Worm (Caenorhabditis elegans) whole organism, midembryonic: ENCODE data around the gene K07G6.1.
A peak's percentile ranks its signal among the peaks of the same experiment; 100 is the strongest.

Source experiments
- T22C8.4 ChIP-seq: fragments of 200-800 bp; sonication (Bioruptor generic); IDR thresholded peaks from 2 replicates; pipeline ENCODE4 v1.3.6; 2022; ENCODE audit warnings: missing genetic modification characterization, missing compliant biosample characterization
- cog-1 ChIP-seq: sonication (generic microtip); optimal IDR thresholded peaks from 2 replicates; lab custom pipeline; 2016; ENCODE audit warnings: missing genetic modification characterization, missing compliant biosample characterization
- flt-1 ChIP-seq: fragments of 200-800 bp; sonication (Bioruptor generic); IDR thresholded peaks from 2 replicates; pipeline ENCODE4 v1.3.6; 2022; ENCODE audit warnings: missing genetic modification characterization, missing compliant biosample characterization
- klf-2 ChIP-seq: fragments of 200-800 bp; sonication (Bioruptor generic); conservative IDR thresholded peaks from 2 replicates; pipeline ENCODE4 v1.3.6; 2022; ENCODE audit warnings: missing genetic modification reagents, missing genetic modification characterization, missing compliant biosample characterization
- med-1 ChIP-seq: sonication (generic microtip); optimal IDR thresholded peaks from 2 replicates; lab custom pipeline; 2017; ENCODE audit warnings: missing genetic modification characterization, mild to moderate bottlenecking, missing compliant biosample characterization, antibody characterized with exemption, missing genetic modification reagents; ENCODE audit not compliant: insufficient read depth
- ref-1 ChIP-seq: fragments of 200-800 bp; sonication (Bioruptor generic); conservative IDR thresholded peaks from 2 replicates; pipeline ENCODE4 v1.3.6; 2022; ENCODE audit warnings: missing genetic modification reagents, missing genetic modification characterization, missing compliant biosample characterization
- tab-1 ChIP-seq: fragments of 200-800 bp; sonication (Bioruptor generic); IDR thresholded peaks from 2 replicates; pipeline ENCODE4 v1.3.6; 2022; ENCODE audit warnings: missing genetic modification characterization, missing compliant biosample characterization
- ztf-23 ChIP-seq: fragments of 200-800 bp; sonication (Bioruptor generic); IDR thresholded peaks from 2 replicates; pipeline ENCODE4 v1.3.6; 2022; ENCODE audit warnings: missing genetic modification reagents, missing genetic modification characterization, missing compliant biosample characterization
- ztf-29 ChIP-seq: fragments of 200-800 bp; sonication (Bioruptor generic); IDR thresholded peaks from 2 replicates; pipeline ENCODE4 v1.3.6; 2022; ENCODE audit warnings: missing genetic modification reagents, missing genetic modification characterization, missing compliant biosample characterization

K07G6.1 gene

ce11 chrII:1741248-1741647, at the start of gene K07G6.1:
Gene K07G6.1 (plus strand): TSS chrII:1741548.
- TF ChIP-seq med-1 (no peak), flt-1 (GFP tag; lab: Robert Waterston, UW) (no peak), ztf-29 (GFP tag; lab: Robert Waterston, UW) (no peak), T22C8.4 (GFP tag; lab: Robert Waterston, UW) (no peak), ztf-23 (GFP tag; lab: Robert Waterston, UW) (no peak), cog-1 (tag; lab: Kevin White, UChicago) (no peak), klf-2 (GFP tag; lab: Robert Waterston, UW) (no peak), tab-1 (GFP tag; lab: Robert Waterston, UW) (no peak), ref-1 (GFP tag; lab: Robert Waterston, UW) (no peak)

- TF ChIP-seq med-1: no peak
These were observed 48.5 kb upstream of the K07G6.1 start, which contains the start of gene fbxc-21 for ce11 chrII:1692827-1693226. Gene fbxc-21 (minus strand): TSS chrII:1692927.

ce11 chrII:1694530-1694929, 46.8 kb upstream of the K07G6.1 start, which contains the start of gene fbxc-26:
Gene fbxc-26 (minus strand): TSS chrII:1694630.
- TF ChIP-seq ref-1 (GFP tag; lab: Robert Waterston, UW) (no peak), klf-2 (GFP tag; lab: Robert Waterston, UW) (no peak), tab-1 (GFP tag; lab: Robert Waterston, UW) (no peak), med-1 (no peak), cog-1 (tag; lab: Kevin White, UChicago) (no peak), T22C8.4 (GFP tag; lab: Robert Waterston, UW) (no peak), flt-1 (GFP tag; lab: Robert Waterston, UW) (no peak), ztf-23 (GFP tag; lab: Robert Waterston, UW) (no peak), ztf-29 (GFP tag; lab: Robert Waterston, UW) (no peak)

DNA sequence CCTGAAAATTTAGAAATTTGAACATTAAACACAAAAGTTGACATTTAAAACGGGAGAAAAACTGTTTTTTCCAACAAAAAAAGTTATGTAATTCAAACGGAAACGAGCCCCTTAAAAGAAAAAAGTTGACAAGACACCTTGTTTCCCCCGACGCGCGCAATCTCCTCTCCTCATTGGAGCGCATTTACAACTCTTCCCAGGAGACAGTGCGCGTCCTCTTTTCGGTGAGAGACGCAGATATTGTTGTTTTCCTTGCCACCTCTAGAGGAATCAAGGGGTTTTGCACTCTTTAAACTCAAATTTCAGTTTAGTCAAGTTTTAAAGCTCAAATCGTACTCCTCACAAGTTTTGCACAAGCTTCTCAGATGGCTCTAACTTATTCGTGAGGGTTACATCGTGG, 45.5 kb upstream of the K07G6.1 start, which contains the start of gene F58E1.13:
Gene F58E1.13, minus strand, starts transcription at position 12 of the 400 bp plus-strand sequence.
- no peak for TF ChIP-seq tab-1 (GFP tag; lab: Robert Waterston, UW)
- TF ChIP-seq ref-1 (GFP tag; lab: Robert Waterston, UW): no peak
- TF ChIP-seq klf-2 (GFP tag; lab: Robert Waterston, UW): no peak

ce11 chrII:1703363-1703762, 38.0 kb upstream of the K07G6.1 start, which contains the start of gene fbxb-47:
Gene fbxb-47 (minus strand): TSS chrII:1703463.
- TF ChIP-seq klf-2 (GFP tag; lab: Robert Waterston, UW): no peak
- no peak for TF ChIP-seq T22C8.4 (GFP tag; lab: Robert Waterston, UW)
- TF ChIP-seq med-1: no peak
- TF ChIP-seq ref-1 (GFP tag; lab: Robert Waterston, UW): no peak
- no peak for TF ChIP-seq ztf-23 (GFP tag; lab: Robert Waterston, UW)
- no peak for TF ChIP-seq flt-1 (GFP tag; lab: Robert Waterston, UW)
- no peak for TF ChIP-seq tab-1 (GFP tag; lab: Robert Waterston, UW)

DNA sequence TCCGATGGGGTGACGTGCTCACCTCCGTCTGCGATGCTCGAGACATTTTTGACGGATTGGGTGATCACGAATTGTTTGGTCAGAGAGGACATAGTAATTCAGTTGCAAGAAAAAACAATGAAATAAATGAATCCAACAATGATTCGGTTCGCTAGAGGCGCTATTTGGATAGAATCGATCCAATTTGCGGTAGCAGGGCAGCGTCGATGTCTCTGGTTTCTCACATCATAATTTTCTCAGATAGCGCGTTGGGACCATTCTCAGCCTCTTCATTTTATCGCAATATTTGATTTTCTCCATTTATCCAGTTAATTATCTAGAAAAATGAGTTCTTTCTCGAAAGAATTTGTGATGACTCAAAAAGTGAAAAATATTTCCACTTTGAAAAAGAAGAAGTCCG, 35.0 kb upstream of the K07G6.1 start, which contains the start of gene sdz-18:
Gene sdz-18, minus strand, starts transcription at position 101 of the 400 bp plus-strand sequence.
- TF ChIP-seq med-1 (no peak), cog-1 (tag; lab: Kevin White, UChicago) (no peak), ztf-23 (GFP tag; lab: Robert Waterston, UW) (no peak), flt-1 (GFP tag; lab: Robert Waterston, UW) (no peak), klf-2 (GFP tag; lab: Robert Waterston, UW) (no peak), ref-1 (GFP tag; lab: Robert Waterston, UW) (no peak), tab-1 (GFP tag; lab: Robert Waterston, UW) (no peak), ztf-29 (GFP tag; lab: Robert Waterston, UW) (no peak), T22C8.4 (GFP tag; lab: Robert Waterston, UW) (no peak)

ce11 chrII:1709959-1710358, 31.4 kb upstream of the K07G6.1 start, which contains the start of gene fbxa-184:
Gene fbxa-184 (plus strand): TSS chrII:1710259.
- TF ChIP-seq klf-2 (GFP tag; lab: Robert Waterston, UW): no peak
- no peak for TF ChIP-seq tab-1 (GFP tag; lab: Robert Waterston, UW)
- TF ChIP-seq ref-1 (GFP tag; lab: Robert Waterston, UW): no peak
- no peak for TF ChIP-seq flt-1 (GFP tag; lab: Robert Waterston, UW)

DNA sequence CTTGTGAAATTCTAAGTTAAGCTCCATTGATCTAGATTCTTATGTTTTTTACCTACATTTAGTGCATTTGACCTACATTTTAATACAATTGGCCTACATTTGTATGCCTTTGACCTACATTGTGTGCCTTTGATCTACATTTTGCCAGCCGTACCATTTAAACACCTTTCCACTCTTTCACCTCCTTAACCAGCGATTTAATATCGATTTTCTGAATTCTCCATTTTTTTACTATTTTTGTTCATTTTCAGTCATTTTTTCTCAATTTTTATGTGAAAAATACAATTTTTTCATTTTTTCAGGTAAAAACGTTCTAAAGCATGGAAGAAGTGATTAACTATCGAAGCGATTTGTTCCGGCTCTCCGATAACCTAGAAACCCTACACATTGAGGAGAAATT, 28.4 kb upstream of the K07G6.1 start, which contains the start of gene btb-7:
Gene btb-7, plus strand, starts transcription at position 301 of the 400 bp plus-strand sequence.
- no peak for TF ChIP-seq T22C8.4 (GFP tag; lab: Robert Waterston, UW)
- TF ChIP-seq flt-1 (GFP tag; lab: Robert Waterston, UW): no peak
- no peak for TF ChIP-seq ztf-23 (GFP tag; lab: Robert Waterston, UW)
- TF ChIP-seq cog-1 (tag; lab: Kevin White, UChicago): no peak
- TF ChIP-seq klf-2 (GFP tag; lab: Robert Waterston, UW): no peak
- no peak for TF ChIP-seq ztf-29 (GFP tag; lab: Robert Waterston, UW)
- TF ChIP-seq tab-1 (GFP tag; lab: Robert Waterston, UW): no peak
- TF ChIP-seq ref-1 (GFP tag; lab: Robert Waterston, UW): no peak
- TF ChIP-seq med-1: no peak

DNA sequence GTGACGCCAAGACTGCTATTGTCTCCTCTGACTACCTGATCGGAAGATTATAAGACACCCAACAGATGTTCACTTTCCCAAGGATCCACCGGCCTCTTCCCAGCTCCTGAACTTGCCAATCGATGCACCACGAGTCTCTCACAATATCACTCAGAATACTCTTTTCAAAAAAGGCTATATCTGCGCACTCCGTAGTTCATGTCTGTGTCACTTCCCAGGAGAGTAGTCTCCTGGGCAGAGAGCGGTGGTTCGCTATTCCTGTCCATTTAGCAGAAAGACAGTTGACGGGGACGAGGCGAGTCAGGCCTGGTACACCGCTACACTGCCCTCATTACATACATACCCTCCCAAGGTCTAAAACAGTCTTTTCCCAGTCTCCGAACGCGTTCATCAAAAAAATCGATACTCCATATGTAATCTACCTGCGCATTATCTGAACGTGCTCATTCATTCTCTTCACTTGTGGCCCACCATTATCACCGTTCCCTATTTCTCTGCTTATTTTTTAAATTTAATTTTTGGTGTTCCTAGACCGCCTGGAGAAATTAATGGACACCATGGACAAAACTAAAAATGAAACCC, 26.5 kb upstream of the K07G6.1 start, which contains the start of gene btb-6:
Gene btb-6, plus strand, starts transcription at position 532 of the 582 bp plus-strand sequence.
- TF ChIP-seq ztf-23 (GFP tag; lab: Robert Waterston, UW): no peak
- no peak for TF ChIP-seq flt-1 (GFP tag; lab: Robert Waterston, UW)
- 0 out of 2 replicates have a peak, but pooled peaks have one; percentile 53 for TF ChIP-seq tab-1 (GFP tag; lab: Robert Waterston, UW)
- no peak for TF ChIP-seq ref-1 (GFP tag; lab: Robert Waterston, UW)

DNA sequence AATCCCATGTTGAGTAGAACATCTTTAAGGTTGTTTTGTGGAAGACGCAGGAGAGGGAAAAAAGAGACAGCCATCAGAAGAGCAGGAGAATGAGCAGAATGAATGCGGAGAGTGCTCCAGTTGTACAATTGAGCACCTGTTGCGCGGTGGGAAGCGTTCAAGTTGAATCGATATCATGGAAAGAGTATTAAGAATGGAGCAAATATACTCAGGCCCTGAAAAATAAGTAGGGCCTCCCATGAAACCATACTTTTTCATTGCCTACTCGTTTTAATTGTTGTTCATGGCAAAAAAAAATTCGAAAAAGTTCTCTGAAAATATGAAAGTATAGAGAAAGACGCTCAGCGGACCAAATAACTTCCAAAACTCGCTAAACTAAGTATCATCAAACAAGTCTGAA, 22.2 kb upstream of the K07G6.1 start, which contains the start of gene fbxb-48:
Gene fbxb-48, minus strand, starts transcription at position 101 of the 400 bp plus-strand sequence.
- no peak for TF ChIP-seq ztf-23 (GFP tag; lab: Robert Waterston, UW)
- TF ChIP-seq med-1: no peak
- no peak for TF ChIP-seq cog-1 (tag; lab: Kevin White, UChicago)
- no peak for TF ChIP-seq T22C8.4 (GFP tag; lab: Robert Waterston, UW)
- no peak for TF ChIP-seq ref-1 (GFP tag; lab: Robert Waterston, UW)
- TF ChIP-seq tab-1 (GFP tag; lab: Robert Waterston, UW): no peak
- TF ChIP-seq klf-2 (GFP tag; lab: Robert Waterston, UW): no peak
- TF ChIP-seq ztf-29 (GFP tag; lab: Robert Waterston, UW): no peak
- no peak for TF ChIP-seq flt-1 (GFP tag; lab: Robert Waterston, UW)
